Worm (Caenorhabditis elegans) whole organism, L2 larva: ENCODE data around the gene ubc-6.
A peak's percentile ranks its signal among the peaks of the same experiment; 100 is the strongest.

Experiments used
- C34F6.9 ChIP-seq: fragments of 150-350 bp; optimal IDR thresholded peaks from 2 replicates; lab custom pipeline; 2014; ENCODE audit warnings: missing biosample characterization, missing genetic modification characterization
- F13H6.1 ChIP-seq: sonication (generic microtip); optimal IDR thresholded peaks from 2 replicates; lab custom pipeline; 2016; ENCODE audit warnings: missing genetic modification characterization, missing compliant biosample characterization
- Y55F3AM.14 ChIP-seq: fragments of 200-800 bp; sonication (Bioruptor generic); optimal IDR thresholded peaks from 2 replicates; lab custom pipeline; 2018; ENCODE audit warnings: mild to moderate bottlenecking, missing genetic modification characterization, missing compliant biosample characterization
- alr-1 ChIP-seq: fragments of 150-350 bp; optimal IDR thresholded peaks from 2 replicates; lab custom pipeline; 2014; ENCODE audit warnings: missing biosample characterization, missing genetic modification characterization
- ama-1 ChIP-seq: fragments of 150-350 bp; optimal IDR thresholded peaks from 2 replicates; lab custom pipeline; 2018; ENCODE audit warnings: inconsistent platforms
- blmp-1 ChIP-seq: sonication (generic microtip); optimal IDR thresholded peaks from 2 replicates; lab custom pipeline; 2017; ENCODE audit warnings: missing genetic modification characterization, mild to moderate bottlenecking, missing compliant biosample characterization, antibody characterized with exemption, moderate library complexity; ENCODE audit not compliant: insufficient read depth
- ceh-82 ChIP-seq: fragments of 150-350 bp; optimal IDR thresholded peaks from 2 replicates; lab custom pipeline; 2014; ENCODE audit warnings: missing biosample characterization, missing genetic modification characterization
- crh-2 ChIP-seq: sonication (generic microtip); optimal IDR thresholded peaks from 2 replicates; lab custom pipeline; 2017; ENCODE audit warnings: missing biosample characterization, missing genetic modification characterization
- dmd-4 ChIP-seq: sonication (generic microtip); optimal IDR thresholded peaks from 2 replicates; lab custom pipeline; 2017; ENCODE audit warnings: missing biosample characterization, missing genetic modification characterization
- egl-27 ChIP-seq: sonication (generic microtip); optimal IDR thresholded peaks from 3 replicates; lab custom pipeline; 2017; ENCODE audit warnings: missing biosample characterization, missing genetic modification reagents, missing genetic modification characterization
- fos-1 ChIP-seq: fragments of 150-350 bp; optimal IDR thresholded peaks from 2 replicates; lab custom pipeline; 2014; ENCODE audit warnings: missing biosample characterization, missing genetic modification characterization
- gmeb-1 ChIP-seq: fragments of 150-350 bp; optimal IDR thresholded peaks from 2 replicates; lab custom pipeline; 2014; ENCODE audit warnings: missing biosample characterization, missing genetic modification characterization
- lin-11 ChIP-seq: fragments of 150-350 bp; sonication (generic microtip); optimal IDR thresholded peaks from 2 replicates; lab custom pipeline; 2014; ENCODE audit warnings: missing biosample characterization, missing genetic modification characterization, inconsistent platforms, mixed read lengths
- lin-13 ChIP-seq: fragments of 150-350 bp; optimal IDR thresholded peaks from 2 replicates; lab custom pipeline; 2014; ENCODE audit warnings: missing biosample characterization, missing genetic modification reagents, missing genetic modification characterization
- lin-39 ChIP-seq: fragments of 150-350 bp; optimal IDR thresholded peaks from 2 replicates; lab custom pipeline; 2014; ENCODE audit warnings: missing biosample characterization, missing genetic modification reagents, missing genetic modification characterization
- lsy-2 ChIP-seq, 2 experiments: fragments of 150-350 bp in 1 of 2; sonication (generic microtip) in 1 of 2; optimal IDR thresholded peaks; 2 replicates each; lab custom pipeline; 2014 to 2017; ENCODE audit warnings: missing biosample characterization in 2 of 2, missing genetic modification characterization in 2 of 2
- mab-5 ChIP-seq: fragments of 150-350 bp; optimal IDR thresholded peaks from 2 replicates; lab custom pipeline; 2014; ENCODE audit warnings: missing biosample characterization, missing genetic modification characterization
- mdl-1 ChIP-seq, 2 experiments: fragments of 150-350 bp in 1 of 2; sonication (generic microtip) in 1 of 2; optimal IDR thresholded peaks; 2 replicates each; lab custom pipeline; 2017; ENCODE audit warnings: missing biosample characterization in 2 of 2, missing genetic modification characterization in 2 of 2
- nhr-10 ChIP-seq: sonication (generic microtip); optimal IDR thresholded peaks from 2 replicates; lab custom pipeline; 2017; ENCODE audit warnings: missing biosample characterization, missing genetic modification characterization
- nhr-11 ChIP-seq: fragments of 150-350 bp; optimal IDR thresholded peaks from 2 replicates; lab custom pipeline; 2014; ENCODE audit warnings: missing biosample characterization, missing genetic modification characterization
- nhr-129 ChIP-seq: fragments of 150-350 bp; optimal IDR thresholded peaks from 2 replicates; lab custom pipeline; 2014; ENCODE audit warnings: missing biosample characterization, missing genetic modification characterization
- nhr-21 ChIP-seq: fragments of 150-350 bp; optimal IDR thresholded peaks from 2 replicates; lab custom pipeline; 2014; ENCODE audit warnings: missing biosample characterization, missing genetic modification characterization
- nhr-23 ChIP-seq: fragments of 150-350 bp; optimal IDR thresholded peaks from 2 replicates; lab custom pipeline; 2014; ENCODE audit warnings: missing biosample characterization, missing genetic modification reagents, missing genetic modification characterization
- nhr-25 ChIP-seq: fragments of 150-350 bp; sonication (generic microtip); optimal IDR thresholded peaks from 3 replicates; lab custom pipeline; 2014; ENCODE audit warnings: missing biosample characterization, missing genetic modification characterization
- nhr-6 ChIP-seq: fragments of 150-350 bp; optimal IDR thresholded peaks from 2 replicates; lab custom pipeline; 2014; ENCODE audit warnings: missing biosample characterization, missing genetic modification characterization
- sem-4 ChIP-seq: fragments of 150-350 bp; optimal IDR thresholded peaks from 2 replicates; lab custom pipeline; 2014; ENCODE audit warnings: missing biosample characterization, missing genetic modification reagents, missing genetic modification characterization
- skn-1 ChIP-seq: sonication (generic microtip); optimal IDR thresholded peaks from 2 replicates; lab custom pipeline; 2017; ENCODE audit warnings: missing biosample characterization, missing genetic modification characterization
- sma-3 ChIP-seq: sonication (generic microtip); optimal IDR thresholded peaks from 2 replicates; lab custom pipeline; 2016; ENCODE audit warnings: missing genetic modification reagents, missing genetic modification characterization, missing compliant biosample characterization
- sma-9 ChIP-seq, 2 experiments: fragments of 150-350 bp in 1 of 2; sonication (generic microtip) in 1 of 2; optimal IDR thresholded peaks; 2 replicates each; lab custom pipeline; 2014 to 2016; ENCODE audit warnings: missing genetic modification characterization in 2 of 2, mild to moderate bottlenecking in 1 of 2, missing biosample characterization in 1 of 2, missing compliant biosample characterization in 1 of 2, missing genetic modification reagents in 1 of 2, moderate library complexity in 1 of 2
- snpc-4 ChIP-seq: fragments of 150-350 bp; optimal IDR thresholded peaks from 2 replicates; lab custom pipeline; 2014; ENCODE audit warnings: missing biosample characterization, missing genetic modification characterization
- unc-39 ChIP-seq: fragments of 150-350 bp; optimal IDR thresholded peaks from 2 replicates; lab custom pipeline; 2014; ENCODE audit warnings: missing biosample characterization, missing genetic modification characterization
- unc-55 ChIP-seq: fragments of 150-350 bp; sonication (generic microtip); optimal IDR thresholded peaks from 3 replicates; lab custom pipeline; 2014; ENCODE audit warnings: missing biosample characterization, missing genetic modification reagents, missing genetic modification characterization
- unc-62 ChIP-seq: fragments of 150-350 bp; optimal IDR thresholded peaks from 2 replicates; lab custom pipeline; 2014; ENCODE audit warnings: missing biosample characterization, missing genetic modification reagents, missing genetic modification characterization
- zag-1 ChIP-seq: fragments of 150-350 bp; optimal IDR thresholded peaks from 2 replicates; lab custom pipeline; 2014; ENCODE audit warnings: missing biosample characterization, missing genetic modification characterization
- ztf-11 ChIP-seq: sonication (generic microtip); optimal IDR thresholded peaks from 2 replicates; lab custom pipeline; 2017; ENCODE audit warnings: missing biosample characterization, missing genetic modification characterization
- ztf-4 ChIP-seq: fragments of 150-350 bp; optimal IDR thresholded peaks from 2 replicates; lab custom pipeline; 2014; ENCODE audit warnings: missing biosample characterization, missing genetic modification characterization

Gene ubc-6

DNA sequence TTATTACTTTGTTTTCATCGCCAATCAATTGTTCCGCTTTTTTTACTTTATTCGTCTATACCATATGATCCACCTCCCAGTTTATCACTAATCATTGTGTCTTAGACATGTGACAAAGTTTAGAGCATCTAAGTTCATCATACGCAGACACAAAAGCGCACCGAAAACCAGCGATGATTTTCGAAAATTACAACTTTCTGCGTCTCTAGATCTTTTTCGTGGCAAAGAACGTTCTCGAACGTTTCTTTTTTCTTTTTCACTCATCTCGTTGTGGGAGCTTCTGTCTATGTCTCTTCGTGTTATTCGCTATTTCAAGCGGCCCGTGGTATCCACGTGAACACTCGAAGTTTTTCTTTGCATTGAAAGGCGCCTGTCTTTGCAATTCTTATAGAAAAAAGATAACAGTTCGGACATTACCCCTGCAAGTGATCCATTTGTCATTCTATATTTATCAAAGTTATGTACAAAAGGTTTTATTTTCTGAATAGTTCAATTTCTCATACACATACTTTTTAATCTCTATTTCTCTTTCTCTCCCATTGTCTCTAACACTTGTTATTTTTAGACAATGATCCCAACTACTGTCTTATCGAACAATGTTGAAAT is 50.2 kb downstream of the ubc-6 start, which contains the start of gene ZK1290.5:
Gene ZK1290.5 (plus strand): TSS at position 566 of the 606 bp plus-strand sequence.
- peak; percentile 18 for TF ChIP-seq snpc-4
- peak; percentile 96 for TF ChIP-seq C34F6.9 (tag; lab: Kevin White, UChicago)
- TF ChIP-seq nhr-25 (tag; lab: Kevin White, UChicago): peak; percentile 91
- TF ChIP-seq Y55F3AM.14 (GFP tag; lab: Kevin White, UChicago): peak; percentile 69
- peak; percentile 53 for TF ChIP-seq zag-1 (tag; lab: Kevin White, UChicago)
- no peak for TF ChIP-seq nhr-11 (tag; lab: Kevin White, UChicago)
- peak; percentile 28 to 89 for TF ChIP-seq lsy-2 (tag; optimal IDR thresholded peaks at IDR 0.05; lab: Kevin White, UChicago)
- no peak for TF ChIP-seq lin-11
- TF ChIP-seq mab-5 (tag; lab: Kevin White, UChicago): peak; percentile 27
- peak; percentile 79 for TF ChIP-seq sem-4
- TF ChIP-seq ztf-11 (tag; lab: Kevin White, UChicago): no peak
- peak; percentile 93 for TF ChIP-seq nhr-129 (tag; lab: Kevin White, UChicago)
- peak; percentile 84 for TF ChIP-seq nhr-6 (tag; lab: Kevin White, UChicago)
- TF ChIP-seq fos-1 (tag; lab: Kevin White, UChicago): peak; percentile 87
- TF ChIP-seq lin-39: no peak
- TF ChIP-seq egl-27 (tag; lab: Kevin White, UChicago): peak; percentile 92
- TF ChIP-seq crh-2 (tag; lab: Kevin White, UChicago): peak; percentile 98
- peak; percentile 84 for TF ChIP-seq ztf-4 (tag; lab: Kevin White, UChicago)
- no peak for TF ChIP-seq nhr-23 (tag; lab: Kevin White, UChicago)
- TF ChIP-seq dmd-4 (tag; lab: Kevin White, UChicago): no peak
- peak; percentile 68 for TF ChIP-seq unc-55 (GFP tag; lab: Kevin White, UChicago)
- peak; percentile 62 for TF ChIP-seq gmeb-1 (tag; lab: Kevin White, UChicago)
- TF ChIP-seq unc-39: no peak
- peak; percentile 97 for TF ChIP-seq sma-3
- peak; percentile 94 for TF ChIP-seq nhr-21 (tag; lab: Kevin White, UChicago)
- TF ChIP-seq blmp-1 (tag; lab: Kevin White, UChicago): peak; percentile 71
- TF ChIP-seq F13H6.1 (tag; lab: Kevin White, UChicago): peak; percentile 95
- TF ChIP-seq mdl-1 (tag; optimal IDR thresholded peaks at IDR 0.05; lab: Kevin White, UChicago): peak; percentile 74 to 90
- TF ChIP-seq lin-13 (GFP tag; lab: Kevin White, UChicago): peak; percentile 47
- peak; percentile 62 for TF ChIP-seq skn-1 (tag; lab: Kevin White, UChicago)
- no peak for TF ChIP-seq ceh-82 (tag; lab: Kevin White, UChicago)
- no peak for TF ChIP-seq alr-1 (tag; lab: Kevin White, UChicago)
- peak; percentile 52 for TF ChIP-seq nhr-10 (tag; lab: Kevin White, UChicago)
- peak; percentile 98 for TF ChIP-seq sma-9 (GFP tag; optimal IDR thresholded peaks at IDR 0.05; lab: Kevin White, UChicago)
- TF ChIP-seq sma-9 (tag; optimal IDR thresholded peaks at IDR 0.05; lab: Kevin White, UChicago): peak; percentile 18
- no peak for TF ChIP-seq ama-1 (lab: Kevin White, UChicago)
- TF ChIP-seq unc-62 (GFP tag; lab: Kevin White, UChicago): peak; percentile 18
